Worm (Caenorhabditis elegans) whole organism, L4/young adult: Measurements from ENCODE around the gene F22E5.8.

Source experiments
- dao-5 ChIP-seq: sonication (generic microtip); optimal IDR thresholded peaks from 2 replicates; lab custom pipeline; 2016; ENCODE audit warnings: missing genotype, missing genetic modification characterization, moderate library complexity, missing compliant biosample characterization
- him-1 ChIP-seq: sonication (generic microtip); optimal IDR thresholded peaks from 2 replicates; lab custom pipeline; 2016; ENCODE audit warnings: missing genotype, missing genetic modification reagents, missing genetic modification characterization, missing compliant biosample characterization

DNA sequence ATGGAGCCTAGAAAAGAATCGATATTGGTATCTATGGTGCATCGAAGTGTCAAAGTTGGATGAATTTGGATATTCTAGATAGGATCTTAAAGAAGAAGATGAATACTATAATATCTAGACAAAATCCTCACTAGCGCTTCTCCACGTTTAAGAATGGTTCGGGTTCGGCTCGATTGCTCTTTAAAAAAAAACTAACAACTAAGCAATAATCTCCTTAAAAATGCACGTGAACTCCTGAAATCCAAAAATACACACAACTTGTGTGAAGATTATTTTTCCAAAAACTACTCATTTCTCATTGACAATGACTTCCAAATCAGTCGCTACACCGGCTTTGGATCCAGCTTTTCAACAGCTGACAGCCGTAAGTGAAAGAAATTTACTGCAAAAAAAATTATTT, 8.7 kb upstream of the F22E5.8 start, which contains the start of gene D2062.1:
- TF ChIP-seq him-1 (tag; lab: Kevin White, UChicago), result no peak
- no peak for TF ChIP-seq dao-5 (tag; lab: Kevin White, UChicago)
